Fruit fly (Drosophila melanogaster) whole organism, adult: ENCODE results near the gene Ptp4E.

Experiments
- CG1620 ChIP-seq: fragments of 200-800 bp; sonication (Bioruptor generic); optimal IDR thresholded peaks from 2 replicates; lab custom pipeline; 2016; ENCODE audit warnings: missing biosample characterization, missing genetic modification characterization
- CG7045 ChIP-seq: fragments of 200-800 bp; sonication (Bioruptor generic); optimal IDR thresholded peaks from 2 replicates; lab custom pipeline; 2017; ENCODE audit warnings: missing biosample characterization, mild to moderate bottlenecking, missing genetic modification characterization
- Clk ChIP-seq: fragments of 200-800 bp; sonication (Bioruptor generic); optimal IDR thresholded peaks from 2 replicates; lab custom pipeline; 2017; ENCODE audit warnings: missing biosample characterization, missing genetic modification characterization
- Mnt ChIP-seq: fragments of 200-800 bp; sonication (Bioruptor generic); optimal IDR thresholded peaks from 2 replicates; lab custom pipeline; 2016; ENCODE audit warnings: missing biosample characterization, mild to moderate bottlenecking, missing genetic modification characterization
- kay ChIP-seq: fragments of 200-800 bp; sonication (Bioruptor generic); peaks from one replicate; lab custom pipeline; 2016; ENCODE audit warnings: missing biosample characterization, missing genetic modification characterization, borderline replicate concordance
- tj ChIP-seq: fragments of 200-800 bp; sonication (Bioruptor generic); optimal IDR thresholded peaks from 3 replicates; lab custom pipeline; 2017; ENCODE audit warnings: missing biosample characterization, mild to moderate bottlenecking, missing genetic modification characterization, moderate library complexity

DNA sequence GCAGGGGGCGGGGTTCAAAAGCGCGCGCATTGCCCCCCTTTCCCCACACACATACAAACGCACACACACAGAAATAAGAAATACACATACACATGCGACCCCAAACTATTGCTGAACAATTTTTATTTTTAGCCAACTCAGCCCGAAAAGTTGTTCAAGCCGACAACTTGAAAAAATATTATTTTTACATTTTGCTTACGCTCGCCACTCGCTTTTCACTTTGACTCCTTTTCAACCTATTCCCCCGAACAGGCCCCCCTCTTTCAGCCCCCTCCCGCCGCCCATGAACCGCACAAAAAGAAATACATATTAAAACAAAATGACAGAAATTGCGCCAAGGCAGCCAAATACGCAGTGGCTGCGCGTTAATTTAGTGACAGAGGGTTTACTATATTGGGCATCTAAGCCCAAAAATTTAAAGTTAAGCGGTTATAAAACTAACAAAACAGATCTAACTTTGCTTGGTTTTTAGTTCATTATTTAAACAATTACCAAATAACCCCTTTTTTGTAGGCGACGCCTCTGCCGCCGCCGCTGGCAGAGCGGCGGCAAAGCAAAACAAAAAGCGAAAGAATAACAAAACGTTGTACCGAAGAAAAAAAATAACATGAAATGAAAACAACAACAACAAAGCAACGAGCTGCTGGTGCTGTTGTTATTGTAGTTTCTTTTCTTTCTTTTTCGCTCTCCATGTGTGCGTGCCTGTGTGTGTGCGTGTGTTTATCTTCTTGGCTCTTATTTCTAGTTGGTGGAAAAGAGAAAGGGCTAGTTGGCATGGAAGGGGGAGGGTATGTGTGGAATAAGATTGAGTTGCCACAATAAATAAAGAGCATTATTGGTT is 28.8 kb upstream of the Ptp4E start:
- TF ChIP-seq tj (GFP tag; lab: Kevin White, UChicago) (peak; percentile 100), Clk (GFP tag; lab: Kevin White, UChicago) (peak; percentile 99), CG7045 (GFP tag; lab: Kevin White, UChicago) (peak; percentile 99), CG1620 (GFP tag; lab: Kevin White, UChicago) (peak; percentile 100), Mnt (GFP tag; lab: Kevin White, UChicago) (peak; percentile 99), kay (GFP tag; lab: Kevin White, UChicago) (peak; percentile 98)
